Worm (Caenorhabditis elegans) whole organism, late embryonic: ENCODE results near the gene srab-23.

Experiments used
- C08G9.2 ChIP-seq: sonication (generic microtip); optimal IDR thresholded peaks from 2 replicates; lab custom pipeline; 2016; ENCODE audit warnings: mild to moderate bottlenecking, missing genetic modification characterization, moderate library complexity, missing compliant biosample characterization
- F13H6.1 ChIP-seq: sonication (generic microtip); optimal IDR thresholded peaks from 2 replicates; lab custom pipeline; 2016; ENCODE audit warnings: missing genetic modification characterization, missing compliant biosample characterization
- T23F11.4 ChIP-seq: fragments of 200-800 bp; sonication (Bioruptor generic); optimal IDR thresholded peaks from 2 replicates; lab custom pipeline; 2018; ENCODE audit warnings: mild to moderate bottlenecking, missing genetic modification characterization, missing compliant biosample characterization
- ceh-18 ChIP-seq: sonication (generic microtip); optimal IDR thresholded peaks from 2 replicates; lab custom pipeline; 2016; ENCODE audit warnings: missing genetic modification characterization, missing compliant biosample characterization
- ceh-2 ChIP-seq: sonication (generic microtip); optimal IDR thresholded peaks from 2 replicates; lab custom pipeline; 2016; ENCODE audit warnings: missing genotype, missing genetic modification characterization, missing compliant biosample characterization
- ceh-22 ChIP-seq: sonication (generic microtip); optimal IDR thresholded peaks from 2 replicates; lab custom pipeline; 2017; ENCODE audit warnings: missing biosample characterization, missing genetic modification characterization
- ceh-30 ChIP-seq: fragments of 150-350 bp; optimal IDR thresholded peaks from 2 replicates; lab custom pipeline; 2014; ENCODE audit warnings: missing biosample characterization, missing genetic modification characterization
- ceh-31 ChIP-seq: sonication (generic microtip); optimal IDR thresholded peaks from 2 replicates; lab custom pipeline; 2016; ENCODE audit warnings: missing genetic modification characterization, missing compliant biosample characterization
- dmd-4 ChIP-seq: sonication (generic microtip); optimal IDR thresholded peaks from 2 replicates; lab custom pipeline; 2016; ENCODE audit warnings: borderline replicate concordance, missing genetic modification characterization, missing compliant biosample characterization
- dve-1 ChIP-seq: sonication (generic microtip); optimal IDR thresholded peaks from 2 replicates; lab custom pipeline; 2017; ENCODE audit warnings: antibody characterized with exemption, mild to moderate bottlenecking, missing genetic modification characterization, missing compliant biosample characterization
- elt-2 ChIP-seq: sonication (generic microtip); optimal IDR thresholded peaks from 2 replicates; lab custom pipeline; 2016; ENCODE audit warnings: missing genetic modification reagents, missing genetic modification characterization, missing compliant biosample characterization
- elt-4 ChIP-seq: sonication (generic microtip); optimal IDR thresholded peaks from 2 replicates; lab custom pipeline; 2016; ENCODE audit warnings: missing genetic modification characterization, missing compliant biosample characterization
- fax-1 ChIP-seq: sonication (generic microtip); optimal IDR thresholded peaks from 2 replicates; lab custom pipeline; 2016; ENCODE audit warnings: missing genotype, missing genetic modification characterization, missing compliant biosample characterization
- fkh-6 ChIP-seq: sonication (generic microtip); optimal IDR thresholded peaks from 2 replicates; lab custom pipeline; 2016; ENCODE audit warnings: missing genetic modification characterization, missing compliant biosample characterization
- gmeb-2 ChIP-seq: sonication (generic microtip); optimal IDR thresholded peaks from 2 replicates; lab custom pipeline; 2016; ENCODE audit warnings: missing genetic modification characterization, inconsistent platforms, missing compliant biosample characterization
- hlh-8 ChIP-seq: sonication (generic microtip); optimal IDR thresholded peaks from 2 replicates; lab custom pipeline; 2016; ENCODE audit warnings: missing genotype, missing genetic modification characterization, missing compliant biosample characterization
- madf-2 ChIP-seq: sonication (generic microtip); optimal IDR thresholded peaks from 2 replicates; lab custom pipeline; 2017; ENCODE audit warnings: missing genetic modification characterization, missing compliant biosample characterization
- nfya-1 ChIP-seq: sonication (generic microtip); optimal IDR thresholded peaks from 2 replicates; lab custom pipeline; 2017; ENCODE audit warnings: missing genetic modification characterization, mild to moderate bottlenecking, missing compliant biosample characterization, antibody characterized with exemption, moderate library complexity
- nhr-11 ChIP-seq: fragments of 150-350 bp; optimal IDR thresholded peaks from 2 replicates; lab custom pipeline; 2014; ENCODE audit warnings: missing biosample characterization, missing genetic modification characterization
- nhr-232 ChIP-seq: sonication (generic microtip); optimal IDR thresholded peaks from 2 replicates; lab custom pipeline; 2016; ENCODE audit warnings: missing genetic modification characterization, missing compliant biosample characterization
- npax-4 ChIP-seq: sonication (generic microtip); optimal IDR thresholded peaks from 2 replicates; lab custom pipeline; 2016; ENCODE audit warnings: missing genetic modification characterization, missing compliant biosample characterization
- odd-2 ChIP-seq: sonication (generic microtip); optimal IDR thresholded peaks from 2 replicates; lab custom pipeline; 2017; ENCODE audit warnings: antibody characterized with exemption, mild to moderate bottlenecking, missing genetic modification characterization, missing compliant biosample characterization
- pat-9 ChIP-seq: fragments of 200-800 bp; sonication (Bioruptor generic); optimal IDR thresholded peaks from 2 replicates; lab custom pipeline; 2018; ENCODE audit warnings: mild to moderate bottlenecking, missing genetic modification characterization, moderate library complexity, missing compliant biosample characterization
- pax-1 ChIP-seq: fragments of 150-350 bp; optimal IDR thresholded peaks from 2 replicates; lab custom pipeline; 2014; ENCODE audit warnings: missing biosample characterization, missing genetic modification characterization
- pha-4 ChIP-seq: fragments of 150-350 bp; optimal IDR thresholded peaks from 2 replicates; lab custom pipeline; 2018; ENCODE audit warnings: missing biosample characterization, missing genetic modification reagents, missing genetic modification characterization
- rnt-1 ChIP-seq: sonication (generic microtip); optimal IDR thresholded peaks from 2 replicates; lab custom pipeline; 2016; ENCODE audit warnings: missing genetic modification characterization, missing compliant biosample characterization
- sdc-2 ChIP-seq: sonication (generic microtip); optimal IDR thresholded peaks from 2 replicates; lab custom pipeline; 2016; ENCODE audit warnings: missing genotype, missing genetic modification characterization, missing compliant biosample characterization
- sox-4 ChIP-seq: sonication (generic microtip); optimal IDR thresholded peaks from 2 replicates; lab custom pipeline; 2017; ENCODE audit warnings: mild to moderate bottlenecking, missing genetic modification characterization, inconsistent platforms, missing compliant biosample characterization
- syd-9 ChIP-seq: sonication (generic microtip); optimal IDR thresholded peaks from 2 replicates; lab custom pipeline; 2016; ENCODE audit warnings: mild to moderate bottlenecking, missing genetic modification characterization, moderate library complexity, missing compliant biosample characterization
- tbx-2 ChIP-seq: sonication (generic microtip); optimal IDR thresholded peaks from 2 replicates; lab custom pipeline; 2016; ENCODE audit warnings: missing genetic modification characterization, missing compliant biosample characterization
- ttx-3 ChIP-seq: sonication (generic microtip); optimal IDR thresholded peaks from 2 replicates; lab custom pipeline; 2016; ENCODE audit warnings: missing genetic modification reagents, missing genetic modification characterization, missing compliant biosample characterization
- unc-3 ChIP-seq, 2 experiments: fragments of 200-800 bp in 1 of 2; sonication (Bioruptor generic) in 1 of 2; sonication (generic microtip) in 1 of 2; conservative IDR thresholded peaks in 1 of 2; optimal IDR thresholded peaks in 1 of 2; 2 replicates each; pipeline versions ENCODE4 v1.3.6 to Lab custom; 2016 to 2022; ENCODE audit warnings: missing compliant biosample characterization in 2 of 2, missing genetic modification characterization in 2 of 2, missing genetic modification reagents in 1 of 2
- unc-42 ChIP-seq: sonication (generic microtip); optimal IDR thresholded peaks from 2 replicates; lab custom pipeline; 2016; ENCODE audit warnings: missing genotype, missing genetic modification characterization, missing compliant biosample characterization
- zip-5 ChIP-seq: sonication (generic microtip); optimal IDR thresholded peaks from 2 replicates; lab custom pipeline; 2016; ENCODE audit warnings: missing genetic modification characterization, missing compliant biosample characterization

Gene srab-23

ce11 chrV:2068728-2069443 is 33.4 kb upstream of the srab-23 start:
- TF ChIP-seq fax-1 = no peak
- TF ChIP-seq dve-1 = no peak
- no peak for TF ChIP-seq fkh-6 (tag; lab: Kevin White, UChicago)
- TF ChIP-seq dmd-4 (tag; lab: Kevin White, UChicago) = no peak
- no peak for TF ChIP-seq C08G9.2 (tag; lab: Kevin White, UChicago)
- no peak for TF ChIP-seq syd-9 (tag; lab: Kevin White, UChicago)
- no peak for TF ChIP-seq T23F11.4 (GFP tag; lab: Kevin White, UChicago)
- no peak for TF ChIP-seq F13H6.1 (tag; lab: Kevin White, UChicago)
- TF ChIP-seq ttx-3 (tag; lab: Kevin White, UChicago) = no peak

- TF ChIP-seq unc-3 (GFP tag; conservative IDR thresholded peaks at IDR 0.05; lab: Robert Waterston, UW) (no peak), unc-3 (tag; optimal IDR thresholded peaks at IDR 0.05; lab: Kevin White, UChicago) (no peak), dmd-4 (tag; lab: Kevin White, UChicago) (no peak), odd-2 (tag; lab: Kevin White, UChicago) (no peak), ceh-18 (tag; lab: Kevin White, UChicago) (no peak), ceh-30 (tag; lab: Kevin White, UChicago) (no peak), sox-4 (tag; lab: Kevin White, UChicago) (no peak), F13H6.1 (tag; lab: Kevin White, UChicago) (no peak), rnt-1 (tag; lab: Kevin White, UChicago) (no peak)
Observed at ce11 chrV:2067985-2068499, 32.6 kb upstream of the srab-23 start, which contains the start of gene lbp-9. TSS of gene lbp-9 (plus strand) at chrV:2068449.

ce11 chrV:2067419-2067818 is 32.0 kb upstream of the srab-23 start:
- no peak for TF ChIP-seq pat-9 (tag; lab: Kevin White, UChicago)

ce11 chrV:2066780-2067179 is 31.3 kb upstream of the srab-23 start, which contains the start of gene nhr-86:
TSS of gene nhr-86 (minus strand) at chrV:2066850.
- TF ChIP-seq tbx-2 (tag; lab: Kevin White, UChicago) = no peak
- no peak for TF ChIP-seq C08G9.2 (tag; lab: Kevin White, UChicago)
- no peak for TF ChIP-seq nhr-11 (tag; lab: Kevin White, UChicago)
- no peak for TF ChIP-seq nfya-1 (tag; lab: Kevin White, UChicago)
- peak; percentile 2 for TF ChIP-seq elt-2 (tag; lab: Kevin White, UChicago)
- TF ChIP-seq zip-5 (tag; lab: Kevin White, UChicago) = no peak

ce11 chrV:2057324-2057723 is 21.9 kb upstream of the srab-23 start, which contains the start of gene comt-3:
TSS of gene comt-3 (plus strand) at chrV:2057537.
- TF ChIP-seq nhr-232 (tag; lab: Kevin White, UChicago) (no peak), elt-2 (tag; lab: Kevin White, UChicago) (no peak)

ce11 chrV:2055765-2056504 is 20.5 kb upstream of the srab-23 start:
- no peak for TF ChIP-seq npax-4 (tag; lab: Kevin White, UChicago)
- TF ChIP-seq ceh-22 (tag; lab: Kevin White, UChicago) = no peak
- TF ChIP-seq gmeb-2 (tag; lab: Kevin White, UChicago) = no peak
- TF ChIP-seq elt-4 = no peak
- no peak for TF ChIP-seq ceh-18 (tag; lab: Kevin White, UChicago)
- no peak for TF ChIP-seq pha-4 (tag; lab: Kevin White, UChicago)
- no peak for TF ChIP-seq tbx-2 (tag; lab: Kevin White, UChicago)
- no peak for TF ChIP-seq unc-42 (tag; lab: Kevin White, UChicago)
- no peak for TF ChIP-seq ceh-31
- TF ChIP-seq madf-2 (tag; lab: Kevin White, UChicago) = no peak
- TF ChIP-seq ttx-3 (tag; lab: Kevin White, UChicago) = no peak
- TF ChIP-seq F13H6.1 (tag; lab: Kevin White, UChicago) = no peak
- no peak for TF ChIP-seq pax-1 (tag; lab: Kevin White, UChicago)
- no peak for TF ChIP-seq sdc-2 (tag; lab: Kevin White, UChicago)
- TF ChIP-seq hlh-8 (tag; lab: Kevin White, UChicago) = no peak
- no peak for TF ChIP-seq T23F11.4 (GFP tag; lab: Kevin White, UChicago)
- no peak for TF ChIP-seq ceh-2 (tag; lab: Kevin White, UChicago)
- no peak for TF ChIP-seq ceh-30 (tag; lab: Kevin White, UChicago)
- TF ChIP-seq unc-3 (GFP tag; conservative IDR thresholded peaks at IDR 0.05; lab: Robert Waterston, UW) = no peak
- TF ChIP-seq unc-3 (tag; optimal IDR thresholded peaks at IDR 0.05; lab: Kevin White, UChicago) = no peak
